Worm (Caenorhabditis elegans): ENCODE data around the gene rab-6.1.
"Not testable (repeated sequence)": the region's sequence is repeated elsewhere in the genome, so short reads cannot be mapped to it uniquely, and the experiment has no call there.

The rab-6.1 gene

DNA sequence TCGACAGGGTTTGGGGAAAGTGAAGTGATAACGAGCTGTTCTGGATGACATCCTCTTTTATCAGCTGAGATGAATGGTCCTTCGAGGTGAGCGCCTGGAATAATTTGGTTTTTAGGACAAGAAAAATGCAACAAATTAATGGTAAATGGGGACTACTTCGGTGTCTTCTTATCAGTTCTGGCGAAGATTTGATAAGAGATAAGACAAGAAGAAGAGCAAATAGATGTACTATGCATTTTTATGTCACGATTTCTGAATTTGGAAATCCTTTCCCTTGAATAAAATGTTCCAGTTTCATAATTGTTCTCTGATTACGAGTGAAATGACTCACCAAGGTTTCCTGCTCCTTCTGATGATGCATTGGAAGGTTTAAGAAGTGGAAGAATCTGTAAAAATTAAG is 7.9 kb downstream of the rab-6.1 start:
- TF ChIP-seq ztf-23 (GFP tag; IDR thresholded peaks at IDR 0.05) (no peak), tab-1 (GFP tag; IDR thresholded peaks at IDR 0.05) (no peak), ztf-29 (GFP tag; IDR thresholded peaks at IDR 0.05) (no peak), cog-1 (tag; optimal IDR thresholded peaks at IDR 0.05) (no peak), klf-2 (GFP tag; conservative IDR thresholded peaks at IDR 0.05) (no peak)

- no peak for TF ChIP-seq tab-1 (GFP tag; IDR thresholded peaks at IDR 0.05)
- no peak for TF ChIP-seq ref-1 (GFP tag; conservative IDR thresholded peaks at IDR 0.05)
- TF ChIP-seq flt-1 (GFP tag; IDR thresholded peaks at IDR 0.05): no peak
- no peak for TF ChIP-seq cog-1 (tag; optimal IDR thresholded peaks at IDR 0.05)
- TF ChIP-seq med-1 (GFP tag; optimal IDR thresholded peaks at IDR 0.05; ENCODE audit: insufficient read depth): no peak
- TF ChIP-seq ztf-23 (GFP tag; IDR thresholded peaks at IDR 0.05): no peak
- no peak for TF ChIP-seq T22C8.4 (GFP tag; IDR thresholded peaks at IDR 0.05)
- no peak for TF ChIP-seq klf-2 (GFP tag; conservative IDR thresholded peaks at IDR 0.05)
- no peak for TF ChIP-seq ztf-29 (GFP tag; IDR thresholded peaks at IDR 0.05)
These were observed 9.1 kb downstream of the rab-6.1 start, which contains the start of gene skat-1 for ce11 chrIII:8996686-8997085. Gene skat-1, minus strand, starts transcription at chrIII:8996786.

ce11 chrIII:8989752-8990151 is 16.0 kb downstream of the rab-6.1 start, which contains the start of gene R08D7.7:
Gene R08D7.7, plus strand, starts transcription at chrIII:8990052.
- TF ChIP-seq med-1 (GFP tag; optimal IDR thresholded peaks at IDR 0.05; ENCODE audit: insufficient read depth); cog-1 (tag; optimal IDR thresholded peaks at IDR 0.05); ztf-23 (GFP tag; IDR thresholded peaks at IDR 0.05): not testable (repeated sequence)

DNA sequence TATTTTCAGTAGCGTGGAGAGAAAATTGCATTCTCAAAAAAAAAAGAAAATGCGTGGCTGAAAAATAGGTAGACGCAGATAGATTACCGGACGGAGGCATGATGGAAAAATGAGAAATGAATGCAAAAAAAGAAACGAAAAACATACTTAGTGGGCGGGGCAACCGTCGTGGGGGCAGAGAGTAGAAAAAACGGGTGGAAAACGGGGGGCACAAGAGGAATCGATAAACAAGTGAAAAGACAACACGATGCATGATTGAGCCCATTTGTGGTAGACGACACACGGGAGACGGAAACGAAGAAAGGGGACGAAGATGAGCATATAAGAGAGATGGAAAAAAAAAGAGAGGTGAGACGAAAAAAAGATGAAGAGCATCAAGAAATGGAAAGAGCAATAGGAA is 17.2 kb downstream of the rab-6.1 start:
- 0 out of 2 replicates have a peak, but pooled peaks have one; percentile 34 for TF ChIP-seq flt-1 (GFP tag; IDR thresholded peaks at IDR 0.05)
- no peak for TF ChIP-seq tab-1 (GFP tag; IDR thresholded peaks at IDR 0.05)

DNA sequence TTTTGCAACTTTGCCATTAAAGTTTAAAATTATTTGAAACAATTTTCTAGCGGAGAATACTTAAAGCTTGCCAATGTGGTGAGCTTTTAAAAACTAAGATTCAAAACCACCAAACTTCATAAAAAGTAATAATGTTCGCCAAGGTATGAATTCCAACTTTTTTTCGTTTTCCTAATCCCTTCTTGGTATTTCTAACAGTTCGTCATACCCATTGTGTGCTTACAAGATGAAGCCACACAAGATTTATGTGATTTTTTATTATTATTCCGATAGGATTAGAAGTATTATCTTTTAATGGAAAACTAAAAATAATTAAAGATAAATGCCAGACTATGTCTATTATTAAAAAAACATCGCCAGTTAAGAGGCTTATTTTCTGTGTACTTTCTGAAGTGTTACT is 17.7 kb downstream of the rab-6.1 start:
- TF ChIP-seq ztf-29 (GFP tag; IDR thresholded peaks at IDR 0.05): no peak
- TF ChIP-seq tab-1 (GFP tag; IDR thresholded peaks at IDR 0.05): no peak
- no peak for TF ChIP-seq klf-2 (GFP tag; conservative IDR thresholded peaks at IDR 0.05)
- TF ChIP-seq flt-1 (GFP tag; IDR thresholded peaks at IDR 0.05): no peak
- TF ChIP-seq T22C8.4 (GFP tag; IDR thresholded peaks at IDR 0.05): no peak
- TF ChIP-seq ztf-23 (GFP tag; IDR thresholded peaks at IDR 0.05): no peak
- TF ChIP-seq cog-1 (tag; optimal IDR thresholded peaks at IDR 0.05): no peak
- no peak for TF ChIP-seq ref-1 (GFP tag; conservative IDR thresholded peaks at IDR 0.05)
- TF ChIP-seq med-1 (GFP tag; optimal IDR thresholded peaks at IDR 0.05; ENCODE audit: insufficient read depth): no peak

ce11 chrIII:8986872-8987271 is 18.9 kb downstream of the rab-6.1 start:
- TF ChIP-seq cog-1 (tag; optimal IDR thresholded peaks at IDR 0.05) (no peak), klf-2 (GFP tag; conservative IDR thresholded peaks at IDR 0.05) (no peak), T22C8.4 (GFP tag; IDR thresholded peaks at IDR 0.05) (no peak), ztf-23 (GFP tag; IDR thresholded peaks at IDR 0.05) (no peak), med-1 (GFP tag; optimal IDR thresholded peaks at IDR 0.05; ENCODE audit: insufficient read depth) (no peak)

DNA sequence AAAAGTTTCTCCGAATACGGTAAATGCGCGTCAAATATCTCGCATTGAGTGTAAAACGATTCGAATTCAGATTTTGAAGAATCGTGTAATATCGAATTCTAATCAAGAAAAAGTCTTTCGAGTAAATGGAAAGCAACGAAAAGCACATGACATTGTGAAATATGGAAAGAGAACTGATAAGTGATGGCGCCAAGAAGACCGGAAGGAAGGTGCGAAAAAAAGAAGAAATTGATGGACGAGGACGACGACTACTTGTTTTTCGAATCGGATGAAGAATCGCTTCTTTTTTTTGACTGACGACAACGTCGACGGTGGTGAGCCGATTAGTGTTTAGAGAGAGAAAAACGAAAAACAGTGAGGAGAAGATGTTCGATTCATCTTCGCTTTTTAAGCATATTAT is 19.8 kb downstream of the rab-6.1 start:
- TF ChIP-seq ref-1 (GFP tag; conservative IDR thresholded peaks at IDR 0.05): no peak
- TF ChIP-seq ztf-23 (GFP tag; IDR thresholded peaks at IDR 0.05): no peak
- TF ChIP-seq flt-1 (GFP tag; IDR thresholded peaks at IDR 0.05): no peak
- no peak for TF ChIP-seq T22C8.4 (GFP tag; IDR thresholded peaks at IDR 0.05)
- TF ChIP-seq ztf-29 (GFP tag; IDR thresholded peaks at IDR 0.05): no peak
- TF ChIP-seq med-1 (GFP tag; optimal IDR thresholded peaks at IDR 0.05; ENCODE audit: insufficient read depth): no peak
- no peak for TF ChIP-seq cog-1 (tag; optimal IDR thresholded peaks at IDR 0.05)
- TF ChIP-seq tab-1 (GFP tag; IDR thresholded peaks at IDR 0.05): no peak
- TF ChIP-seq klf-2 (GFP tag; conservative IDR thresholded peaks at IDR 0.05): no peak

ce11 chrIII:8985461-8985860 is 20.3 kb downstream of the rab-6.1 start:
- TF ChIP-seq klf-2 (GFP tag; conservative IDR thresholded peaks at IDR 0.05) (no peak), T22C8.4 (GFP tag; IDR thresholded peaks at IDR 0.05) (no peak), ref-1 (GFP tag; conservative IDR thresholded peaks at IDR 0.05) (no peak), cog-1 (tag; optimal IDR thresholded peaks at IDR 0.05) (no peak), med-1 (GFP tag; optimal IDR thresholded peaks at IDR 0.05; ENCODE audit: insufficient read depth) (no peak), ztf-23 (GFP tag; IDR thresholded peaks at IDR 0.05) (no peak), tab-1 (GFP tag; IDR thresholded peaks at IDR 0.05) (no peak), ztf-29 (GFP tag; IDR thresholded peaks at IDR 0.05) (no peak), flt-1 (GFP tag; IDR thresholded peaks at IDR 0.05) (no peak)

DNA sequence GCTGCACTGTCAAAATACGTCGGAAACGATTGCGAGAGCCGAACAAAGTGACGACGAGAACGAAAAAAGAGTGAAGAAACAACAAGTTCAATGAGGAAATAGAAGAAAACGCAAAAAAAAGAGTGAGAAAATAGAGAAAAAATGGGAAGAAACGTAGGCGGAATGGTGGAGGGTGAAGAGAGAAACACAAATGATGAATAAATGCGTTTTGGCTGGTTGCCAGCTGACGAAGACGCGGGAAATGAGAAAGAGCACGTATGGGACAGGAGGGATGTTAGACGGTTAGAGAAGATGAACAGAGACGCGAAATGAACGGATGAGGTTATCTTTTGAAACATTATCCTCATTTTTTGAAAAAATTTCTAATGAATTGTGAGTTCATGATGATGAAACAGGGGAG is 20.8 kb downstream of the rab-6.1 start:
- no peak for TF ChIP-seq med-1 (GFP tag; optimal IDR thresholded peaks at IDR 0.05; ENCODE audit: insufficient read depth)
- no peak for TF ChIP-seq flt-1 (GFP tag; IDR thresholded peaks at IDR 0.05)
- TF ChIP-seq ztf-29 (GFP tag; IDR thresholded peaks at IDR 0.05): no peak
- no peak for TF ChIP-seq cog-1 (tag; optimal IDR thresholded peaks at IDR 0.05)
- TF ChIP-seq klf-2 (GFP tag; conservative IDR thresholded peaks at IDR 0.05): no peak
- TF ChIP-seq ztf-23 (GFP tag; IDR thresholded peaks at IDR 0.05): no peak
- TF ChIP-seq ref-1 (GFP tag; conservative IDR thresholded peaks at IDR 0.05): no peak
- TF ChIP-seq tab-1 (GFP tag; IDR thresholded peaks at IDR 0.05): no peak
- no peak for TF ChIP-seq T22C8.4 (GFP tag; IDR thresholded peaks at IDR 0.05)

DNA sequence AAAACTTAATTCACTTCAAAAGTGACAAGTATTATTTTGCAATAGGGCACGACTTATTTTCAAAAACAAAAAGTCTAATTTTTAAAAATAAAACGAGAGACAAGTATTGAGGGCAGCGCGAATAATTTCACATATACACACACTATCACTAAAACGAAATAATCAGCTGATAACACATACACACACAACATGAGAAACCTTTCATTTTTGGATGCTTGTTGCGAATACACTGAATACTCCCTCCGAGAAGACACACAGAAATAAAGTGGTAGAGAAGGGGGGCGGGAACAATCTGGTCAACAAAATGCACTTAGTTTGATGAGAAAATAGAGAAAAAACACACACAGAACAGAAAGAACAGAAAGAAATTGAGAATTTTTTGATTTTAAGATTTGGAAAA is 21.3 kb downstream of the rab-6.1 start:
- no peak for TF ChIP-seq cog-1 (tag; optimal IDR thresholded peaks at IDR 0.05)
- TF ChIP-seq flt-1 (GFP tag; IDR thresholded peaks at IDR 0.05): no peak
- TF ChIP-seq ref-1 (GFP tag; conservative IDR thresholded peaks at IDR 0.05): no peak

DNA sequence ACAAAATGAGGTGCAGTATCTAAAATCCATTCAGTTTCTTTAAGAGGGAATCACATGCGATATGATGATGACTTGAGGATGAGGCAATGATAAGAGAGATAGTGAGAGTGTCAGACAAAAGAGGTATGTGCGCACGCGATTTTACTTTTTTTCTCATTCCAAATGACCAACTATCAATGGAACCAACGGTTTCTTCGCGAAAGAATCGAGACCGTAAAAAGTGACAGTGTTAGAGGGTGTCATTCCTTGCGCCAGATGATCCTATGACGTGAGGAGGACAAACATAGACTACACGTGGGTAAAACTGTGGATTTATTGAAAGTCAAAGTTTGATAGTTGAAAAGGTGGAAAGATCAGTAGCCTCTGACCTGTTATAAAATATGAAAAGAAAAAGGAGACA is 21.9 kb downstream of the rab-6.1 start:
- TF ChIP-seq ztf-23 (GFP tag; IDR thresholded peaks at IDR 0.05) (no peak), ztf-29 (GFP tag; IDR thresholded peaks at IDR 0.05) (no peak), flt-1 (GFP tag; IDR thresholded peaks at IDR 0.05) (no peak), med-1 (GFP tag; optimal IDR thresholded peaks at IDR 0.05; ENCODE audit: insufficient read depth) (no peak), klf-2 (GFP tag; conservative IDR thresholded peaks at IDR 0.05) (no peak)

Measured in whole organism, midembryonic.